Worm (Caenorhabditis elegans): ENCODE measurements around the gene hpo-26.
"Not testable (repeated sequence)": the region's sequence is repeated elsewhere in the genome, so short reads cannot be mapped to it uniquely, and the experiment has no call there.

hpo-26 gene

ce11 chrV:6533030-6533429 is at the start of gene hpo-26:
hpo-26 (minus strand) TSS chrV:6533060.
- TF ChIP-seq ceh-28 (tag; optimal IDR thresholded peaks at IDR 0.05) (peak; percentile 3), pha-4 (tag; optimal IDR thresholded peaks at IDR 0.05) (peak; percentile 90), ztf-11 (tag; optimal IDR thresholded peaks at IDR 0.05) (no peak)

DNA sequence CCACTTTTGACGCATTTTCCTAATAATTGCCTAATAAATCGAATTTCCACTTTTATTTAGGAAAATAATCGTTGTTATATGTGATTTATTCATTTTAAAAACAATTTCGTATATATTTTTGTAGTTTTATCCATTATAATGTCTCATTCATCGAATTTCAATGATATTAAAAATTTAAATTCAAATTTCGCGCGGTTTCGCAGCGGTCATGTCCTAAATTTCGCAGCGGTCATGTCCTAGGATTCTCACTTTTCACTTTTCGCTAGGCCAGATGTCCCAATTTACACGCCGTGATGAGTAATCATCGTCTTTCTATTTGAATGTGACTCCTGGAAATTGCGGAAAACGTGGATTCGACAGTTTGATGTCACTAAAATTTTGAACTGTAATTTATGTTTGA is 48.9 kb upstream of the hpo-26 start, which contains the start of gene ZK1055.4:
TSS of gene ZK1055.4 (plus strand) at position 301 of the 400 bp plus-strand sequence.
- not testable (repeated sequence) for TF ChIP-seq nhr-77 (tag; optimal IDR thresholded peaks at IDR 0.05); tbx-2 (tag; optimal IDR thresholded peaks at IDR 0.05); ama-1 (optimal IDR thresholded peaks at IDR 0.05)

ce11 chrV:6579992-6580391 is 47.1 kb upstream of the hpo-26 start, which contains the start of gene EGAP9.3:
EGAP9.3 (minus strand) TSS chrV:6580122.
- TF ChIP-seq elt-2 (tag; optimal IDR thresholded peaks at IDR 0.05): peak; percentile 34
- TF ChIP-seq ama-1 (optimal IDR thresholded peaks at IDR 0.05): no peak
- TF ChIP-seq pqm-1 (tag; optimal IDR thresholded peaks at IDR 0.05): peak; percentile 21
- TF ChIP-seq ZK546.5 (tag; optimal IDR thresholded peaks at IDR 0.05): no peak
- no peak for TF ChIP-seq sea-2 (GFP tag; optimal IDR thresholded peaks at IDR 0.05)

DNA sequence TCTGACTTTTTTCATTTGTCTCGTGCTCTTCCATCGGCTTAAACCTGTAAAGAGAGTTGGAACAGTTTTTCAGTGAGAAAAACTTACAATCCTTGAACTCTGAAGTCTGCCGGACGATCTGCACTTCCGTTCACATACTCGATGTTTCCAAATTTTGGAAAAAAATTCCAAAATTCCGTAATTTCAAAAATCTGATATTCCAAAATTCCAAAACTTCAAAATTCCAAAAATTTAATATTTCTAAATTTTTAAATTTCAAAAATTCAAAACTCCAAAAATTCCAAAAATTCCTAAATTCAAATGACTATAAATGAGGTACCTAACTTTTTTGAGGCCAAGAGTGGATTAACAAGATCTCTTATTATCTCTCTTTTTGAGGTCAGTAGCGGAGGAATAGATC is 43.7 kb upstream of the hpo-26 start, which contains the start of gene EGAP9.4:
TSS of gene EGAP9.4 (plus strand) at position 301 of the 400 bp plus-strand sequence.
- TF ChIP-seq elt-3 (tag; optimal IDR thresholded peaks at IDR 0.05) (no peak), nhr-28 (tag; optimal IDR thresholded peaks at IDR 0.05) (no peak), nhr-23 (tag; optimal IDR thresholded peaks at IDR 0.05) (no peak), zag-1 (tag; optimal IDR thresholded peaks at IDR 0.05) (no peak), sea-2 (GFP tag; optimal IDR thresholded peaks at IDR 0.05) (no peak), ZK546.5 (tag; optimal IDR thresholded peaks at IDR 0.05) (no peak), nhr-77 (tag; optimal IDR thresholded peaks at IDR 0.05) (no peak), nhr-67 (tag; optimal IDR thresholded peaks at IDR 0.05) (no peak), eor-1 (tag; optimal IDR thresholded peaks at IDR 0.05) (no peak), snpc-4 (tag; optimal IDR thresholded peaks at IDR 0.05) (no peak)

ce11 chrV:6575406-6576130 is 42.7 kb upstream of the hpo-26 start, which contains the start of gene fut-2:
fut-2 (minus strand) TSS chrV:6575890.
- peak; percentile 56 for TF ChIP-seq pha-4 (tag; optimal IDR thresholded peaks at IDR 0.05)
- TF ChIP-seq elt-2 (tag; optimal IDR thresholded peaks at IDR 0.05): peak; percentile 92
- no peak for TF ChIP-seq fkh-10 (GFP tag; optimal IDR thresholded peaks at IDR 0.05)
- peak; percentile 74 for TF ChIP-seq pqm-1 (tag; optimal IDR thresholded peaks at IDR 0.05)
- TF ChIP-seq sea-2 (GFP tag; optimal IDR thresholded peaks at IDR 0.05): no peak
- peak; percentile 45 for TF ChIP-seq jun-1 (tag; optimal IDR thresholded peaks at IDR 0.05)

- TF ChIP-seq lin-15B (tag; optimal IDR thresholded peaks at IDR 0.05) (no peak), egl-5 (tag; optimal IDR thresholded peaks at IDR 0.05) (no peak), pha-4 (tag; optimal IDR thresholded peaks at IDR 0.05) (peak; percentile 79), eor-1 (tag; optimal IDR thresholded peaks at IDR 0.05) (no peak), mml-1 (tag; optimal IDR thresholded peaks at IDR 0.05) (no peak), elt-2 (tag; optimal IDR thresholded peaks at IDR 0.05) (peak; percentile 39), skn-1 (tag; optimal IDR thresholded peaks at IDR 0.05) (no peak), pqm-1 (tag; optimal IDR thresholded peaks at IDR 0.05) (peak; percentile 49)
Observed at ce11 chrV:6565851-6566386, 33.1 kb upstream of the hpo-26 start, which contains the start of gene K04A8.1. K04A8.1 (plus strand) TSS chrV:6566336.

ce11 chrV:6561592-6561991 is 28.7 kb upstream of the hpo-26 start, which contains the start of gene spp-19:
spp-19 (minus strand) TSS chrV:6561692.
- TF ChIP-seq zag-1 (tag; optimal IDR thresholded peaks at IDR 0.05): no peak

ce11 chrV:6559585-6559984 is 26.7 kb upstream of the hpo-26 start:
- no peak for TF ChIP-seq nhr-67 (tag; optimal IDR thresholded peaks at IDR 0.05)
- TF ChIP-seq lsy-12 (tag; optimal IDR thresholded peaks at IDR 0.05): peak; percentile 21
- TF ChIP-seq mml-1 (tag; optimal IDR thresholded peaks at IDR 0.05): no peak
- peak; percentile 45 for TF ChIP-seq elt-2 (tag; optimal IDR thresholded peaks at IDR 0.05)
- TF ChIP-seq nhr-43 (tag; optimal IDR thresholded peaks at IDR 0.05; ENCODE audit: poor library complexity, severe bottlenecking): no peak
- no peak for TF ChIP-seq unc-39 (tag; optimal IDR thresholded peaks at IDR 0.05)
